Worm (Caenorhabditis elegans) whole organism, L4 larva: ENCODE data around the gene srw-16.

Source experiments
- D1046.2 ChIP-seq: fragments of 200-800 bp; sonication (Bioruptor generic); IDR thresholded peaks from 2 replicates; pipeline ENCODE4 v1.3.6; 2022; ENCODE audit warnings: missing genetic modification characterization, missing compliant biosample characterization
- F37D6.2 ChIP-seq: sonication (generic microtip); optimal IDR thresholded peaks from 2 replicates; lab custom pipeline; 2016; ENCODE audit warnings: mild to moderate bottlenecking, missing genetic modification characterization, missing compliant biosample characterization
- F44E2.7 ChIP-seq: fragments of 200-800 bp; sonication (Bioruptor generic); IDR thresholded peaks from 2 replicates; pipeline ENCODE4 v2.1.2; 2022; ENCODE audit warnings: missing genetic modification characterization, missing compliant biosample characterization
- F49E8.2 ChIP-seq: sonication (generic microtip); optimal IDR thresholded peaks from 2 replicates; lab custom pipeline; 2016; ENCODE audit warnings: missing compliant biosample characterization, mild to moderate bottlenecking, missing genetic modification characterization, borderline replicate concordance
- Y48G9A.11 ChIP-seq: fragments of 200-800 bp; sonication (Bioruptor generic); IDR thresholded peaks from 2 replicates; pipeline ENCODE4 v1.3.6; 2022; ENCODE audit warnings: missing genetic modification reagents, missing genetic modification characterization, missing compliant biosample characterization
- Y75B8A.6 ChIP-seq: fragments of 200-800 bp; sonication (Bioruptor generic); IDR thresholded peaks from 2 replicates; pipeline ENCODE4 v1.3.6; 2022; ENCODE audit warnings: missing genetic modification reagents, missing genetic modification characterization, missing compliant biosample characterization
- ZK337.2 ChIP-seq: fragments of 200-800 bp; sonication (Bioruptor generic); IDR thresholded peaks from 2 replicates; pipeline ENCODE4 v1.3.6; 2022; ENCODE audit warnings: missing genetic modification reagents, missing genetic modification characterization, missing compliant biosample characterization
- aha-1 ChIP-seq: fragments of 150-350 bp; peaks from one replicate; lab custom pipeline; 2014; ENCODE audit warnings: missing biosample characterization, missing genetic modification characterization
- aly-2 ChIP-seq: sonication (generic microtip); optimal IDR thresholded peaks from 2 replicates; lab custom pipeline; 2018; ENCODE audit warnings: missing biosample characterization, missing genetic modification characterization
- arid-1 ChIP-seq: fragments of 200-800 bp; sonication (Bioruptor generic); conservative IDR thresholded peaks from 2 replicates; pipeline ENCODE4 v1.3.6; 2022; ENCODE audit warnings: missing genetic modification reagents, missing genetic modification characterization, missing compliant biosample characterization
- ceh-44 ChIP-seq: fragments of 200-800 bp; sonication (Bioruptor generic); IDR thresholded peaks from 2 replicates; pipeline ENCODE4 v1.3.6; 2022; ENCODE audit warnings: missing genetic modification reagents, missing genetic modification characterization, missing compliant biosample characterization
- ceh-62 ChIP-seq: sonication (generic microtip); optimal IDR thresholded peaks from 2 replicates; lab custom pipeline; 2017; ENCODE audit warnings: missing biosample characterization, missing genetic modification characterization
- daf-16 ChIP-seq, 3 experiments: sonication (generic microtip); optimal IDR thresholded peaks; 2 replicates each; lab custom pipeline; 2016 to 2017; ENCODE audit warnings: missing genetic modification characterization in 3 of 3, missing genetic modification reagents in 3 of 3, mild to moderate bottlenecking in 2 of 3, missing compliant biosample characterization in 2 of 3, missing biosample characterization in 1 of 3, moderate library complexity in 1 of 3
- dmd-6 ChIP-seq: fragments of 200-800 bp; sonication (Bioruptor generic); IDR thresholded peaks from 2 replicates; pipeline ENCODE4 v1.3.6; 2022; ENCODE audit warnings: missing genetic modification reagents, missing genetic modification characterization, missing compliant biosample characterization
- egl-27 ChIP-seq: sonication (generic microtip); optimal IDR thresholded peaks from 3 replicates; lab custom pipeline; 2017; ENCODE audit warnings: missing biosample characterization, missing genetic modification reagents, missing genetic modification characterization
- fkh-10 ChIP-seq: fragments of 150-350 bp; optimal IDR thresholded peaks from 2 replicates; lab custom pipeline; 2014; ENCODE audit warnings: missing biosample characterization, missing genetic modification reagents, missing genetic modification characterization
- fos-1 ChIP-seq: fragments of 150-350 bp; optimal IDR thresholded peaks from 2 replicates; lab custom pipeline; 2014; ENCODE audit warnings: missing biosample characterization, missing genetic modification characterization
- hif-1 ChIP-seq, 2 experiments: sonication (generic microtip); optimal IDR thresholded peaks; 2 replicates each; lab custom pipeline; 2016 to 2017; ENCODE audit warnings: missing compliant biosample characterization in 2 of 2, missing genetic modification characterization in 2 of 2, missing genetic modification reagents in 2 of 2, missing genotype in 2 of 2, mild to moderate bottlenecking in 1 of 2
- hlh-30 ChIP-seq: sonication (generic microtip); optimal IDR thresholded peaks from 2 replicates; lab custom pipeline; 2017; ENCODE audit warnings: antibody characterized with exemption, mild to moderate bottlenecking, missing genetic modification characterization, missing compliant biosample characterization; ENCODE audit not compliant: insufficient read depth
- hmg-1.1 ChIP-seq: fragments of 200-800 bp; sonication (Bioruptor generic); IDR thresholded peaks from 2 replicates; pipeline ENCODE4 v1.3.6; 2022; ENCODE audit warnings: missing genetic modification reagents, missing genetic modification characterization, missing compliant biosample characterization
- jun-1 ChIP-seq: fragments of 150-350 bp; optimal IDR thresholded peaks from 2 replicates; lab custom pipeline; 2014; ENCODE audit warnings: missing biosample characterization, missing genetic modification reagents, missing genetic modification characterization
- lin-39 ChIP-seq: fragments of 150-350 bp; optimal IDR thresholded peaks from 2 replicates; lab custom pipeline; 2014; ENCODE audit warnings: missing biosample characterization, missing genetic modification reagents, missing genetic modification characterization
- madf-5 ChIP-seq, 2 experiments: fragments of 200-800 bp; sonication (Bioruptor generic); IDR thresholded peaks; 2 replicates each; pipeline ENCODE4 v1.3.6; 2022; ENCODE audit warnings: missing compliant biosample characterization in 2 of 2, missing genetic modification characterization in 2 of 2
- madf-9 ChIP-seq: fragments of 200-800 bp; sonication (Bioruptor generic); conservative IDR thresholded peaks from 2 replicates; pipeline ENCODE4 v1.3.6; 2022; ENCODE audit warnings: missing genetic modification reagents, missing genetic modification characterization, missing compliant biosample characterization
- mxl-3 ChIP-seq: fragments of 200-800 bp; sonication (Bioruptor generic); optimal IDR thresholded peaks from 2 replicates; lab custom pipeline; 2018; ENCODE audit warnings: mild to moderate bottlenecking, missing genetic modification characterization, missing compliant biosample characterization
- nhr-11 ChIP-seq: fragments of 150-350 bp; optimal IDR thresholded peaks from 2 replicates; lab custom pipeline; 2014; ENCODE audit warnings: missing biosample characterization, missing genetic modification characterization
- nhr-41 ChIP-seq: fragments of 200-800 bp; sonication (Bioruptor generic); IDR thresholded peaks from 2 replicates; pipeline ENCODE4 v1.3.6; 2022; ENCODE audit warnings: missing genetic modification reagents, missing genetic modification characterization, missing compliant biosample characterization
- nhr-42 ChIP-seq: fragments of 200-800 bp; sonication (Bioruptor generic); IDR thresholded peaks from 2 replicates; pipeline ENCODE4 v1.3.6; 2022; ENCODE audit warnings: missing genetic modification characterization, missing compliant biosample characterization
- nhr-76 ChIP-seq: fragments of 150-350 bp; optimal IDR thresholded peaks from 2 replicates; lab custom pipeline; 2014; ENCODE audit warnings: missing biosample characterization, missing genetic modification characterization
- pha-4 ChIP-seq, 2 experiments: fragments of 150-350 bp in 1 of 2; fragments of 200-800 bp in 1 of 2; sonication (Bioruptor generic) in 1 of 2; IDR thresholded peaks in 1 of 2; optimal IDR thresholded peaks in 1 of 2; 2 replicates each; pipeline versions ENCODE4 v1.3.6 to Lab custom; 2014 to 2022; ENCODE audit warnings: missing genetic modification characterization in 2 of 2, missing genetic modification reagents in 2 of 2, missing biosample characterization in 1 of 2, missing compliant biosample characterization in 1 of 2
- php-3 ChIP-seq: fragments of 200-800 bp; sonication (Bioruptor generic); IDR thresholded peaks from 2 replicates; pipeline ENCODE4 v1.3.6; 2022; ENCODE audit warnings: missing genetic modification reagents, missing genetic modification characterization, missing compliant biosample characterization
- skn-1 ChIP-seq: fragments of 150-350 bp; optimal IDR thresholded peaks from 2 replicates; lab custom pipeline; 2014; ENCODE audit warnings: missing biosample characterization, missing genetic modification characterization
- snpc-1.2 ChIP-seq: fragments of 200-800 bp; sonication (Bioruptor generic); IDR thresholded peaks from 2 replicates; pipeline ENCODE4 v1.3.6; 2022; ENCODE audit warnings: missing genetic modification reagents, missing genetic modification characterization, missing compliant biosample characterization
- snpc-4 ChIP-seq: fragments of 150-350 bp; optimal IDR thresholded peaks from 2 replicates; lab custom pipeline; 2014; ENCODE audit warnings: missing biosample characterization, missing genetic modification characterization
- unc-39 ChIP-seq: sonication (generic microtip); optimal IDR thresholded peaks from 2 replicates; lab custom pipeline; 2017; ENCODE audit warnings: missing biosample characterization, missing genetic modification characterization

srw-16 gene

DNA sequence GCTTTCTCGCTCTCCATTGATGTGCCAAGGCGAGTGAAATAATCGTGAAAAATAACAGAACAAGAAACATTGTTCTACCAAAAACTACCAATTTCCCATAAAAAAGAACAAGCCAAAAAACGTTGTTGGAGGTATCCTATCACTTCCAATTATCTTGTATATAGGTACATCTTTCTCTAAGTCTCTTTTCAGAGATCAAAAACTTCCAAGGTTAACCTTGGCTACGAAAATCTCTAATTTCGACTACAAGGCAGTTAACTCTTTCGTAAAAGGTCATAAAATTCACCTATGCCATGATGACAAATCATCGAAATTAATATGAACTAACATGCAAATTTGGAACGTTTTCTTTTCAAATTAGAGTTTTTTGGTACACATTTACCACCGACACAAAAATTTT is 13.2 kb upstream of the srw-16 start, which contains the start of gene cyp-34A1:
Gene cyp-34A1 (minus strand): TSS at position 101 of the 400 bp plus-strand sequence.
- TF ChIP-seq skn-1 (tag; lab: Kevin White, UChicago): no peak
- TF ChIP-seq ceh-44: no peak
- no peak for TF ChIP-seq D1046.2 (GFP tag; lab: Robert Waterston, UW)
- no peak for TF ChIP-seq jun-1 (tag; lab: Kevin White, UChicago)
- no peak for TF ChIP-seq mxl-3 (GFP tag; lab: Kevin White, UChicago)
- no peak for TF ChIP-seq snpc-4 (tag; lab: Kevin White, UChicago)
- no peak for TF ChIP-seq nhr-41 (GFP tag; lab: Robert Waterston, UW)
- no peak for TF ChIP-seq F37D6.2
- TF ChIP-seq arid-1 (GFP tag; lab: Robert Waterston, UW): no peak

DNA sequence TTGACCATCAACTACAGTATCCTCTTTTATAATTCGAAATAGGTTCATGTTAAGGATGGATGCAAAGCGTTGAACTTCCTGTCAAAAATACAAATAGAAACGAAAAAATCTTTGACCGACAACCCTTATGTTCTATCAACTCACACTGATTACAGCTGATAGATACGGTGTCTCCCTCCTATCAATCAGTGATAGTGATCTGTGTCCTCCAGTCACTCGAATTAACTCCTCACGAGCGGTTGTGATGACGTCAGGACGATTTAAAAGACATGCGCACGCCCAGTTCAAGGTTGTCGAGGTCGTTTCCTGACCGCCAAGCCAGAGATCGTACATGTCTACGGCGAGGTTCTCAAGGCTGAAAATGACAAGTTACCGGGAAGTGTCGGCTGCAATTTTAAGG is 11.3 kb upstream of the srw-16 start:
- no peak for TF ChIP-seq unc-39 (tag; lab: Kevin White, UChicago)
- TF ChIP-seq dmd-6: peak; percentile 96

ce11 chrV:15281279-15281949 is 6.8 kb upstream of the srw-16 start, which contains the start of the genes srw-19 and srx-51:
srw-19 (minus strand) TSS chrV:15281379.
srx-51 (plus strand) TSS chrV:15281899.
- TF ChIP-seq egl-27 (tag; lab: Kevin White, UChicago) (no peak), madf-9 (GFP tag; lab: Robert Waterston, UW) (no peak), hif-1 (tag; optimal IDR thresholded peaks at IDR 0.05; lab: Kevin White, UChicago) (no peak), fkh-10 (GFP tag; lab: Kevin White, UChicago) (no peak), Y48G9A.11 (GFP tag; lab: Robert Waterston, UW) (no peak), nhr-42 (GFP tag; lab: Robert Waterston, UW) (no peak), snpc-1.2 (GFP tag; lab: Robert Waterston, UW) (no peak), ceh-44 (no peak), F44E2.7 (no peak), mxl-3 (GFP tag; lab: Kevin White, UChicago) (no peak), ceh-62 (tag; lab: Kevin White, UChicago) (no peak), jun-1 (tag; lab: Kevin White, UChicago) (no peak)

DNA sequence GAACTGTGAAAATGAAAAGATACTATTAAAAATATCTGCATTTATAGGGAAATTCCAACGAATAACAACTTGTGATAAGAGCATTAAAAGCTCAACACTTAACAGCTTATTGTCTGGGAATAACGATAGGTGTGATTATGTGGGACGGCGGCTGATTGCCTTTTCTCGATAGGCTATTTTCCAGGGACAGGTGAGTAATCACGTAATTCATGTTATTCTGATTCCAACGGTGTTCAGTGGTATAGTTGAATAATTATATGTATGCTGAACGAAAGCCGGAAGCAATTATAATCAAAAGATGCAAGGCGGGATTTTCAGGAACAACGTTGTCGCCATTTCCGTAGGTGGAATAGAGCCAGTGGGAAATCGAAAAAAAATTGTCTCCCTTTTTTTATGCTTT is 2.3 kb upstream of the srw-16 start, which contains the start of gene srw-17:
Gene srw-17 (minus strand): TSS at position 101 of the 400 bp plus-strand sequence.
- TF ChIP-seq lin-39 (tag; lab: Kevin White, UChicago): no peak
- peak; percentile 19 for TF ChIP-seq nhr-11
- no peak for TF ChIP-seq madf-5 (GFP tag; IDR thresholded peaks at IDR 0.05; lab: Robert Waterston, UW)
- no peak for TF ChIP-seq hlh-30
- no peak for TF ChIP-seq Y75B8A.6 (GFP tag; lab: Robert Waterston, UW)
- no peak for TF ChIP-seq aly-2 (tag; lab: Kevin White, UChicago)
- no peak for TF ChIP-seq daf-16 (GFP tag; optimal IDR thresholded peaks at IDR 0.05; lab: Kevin White, UChicago)
- no peak for TF ChIP-seq daf-16 (tag; optimal IDR thresholded peaks at IDR 0.05; lab: Kevin White, UChicago)
- no peak for TF ChIP-seq ZK337.2 (GFP tag; lab: Robert Waterston, UW)
- TF ChIP-seq pha-4 (GFP tag; IDR thresholded peaks at IDR 0.05; lab: Robert Waterston, UW): no peak
- TF ChIP-seq pha-4 (tag; optimal IDR thresholded peaks at IDR 0.05; lab: Kevin White, UChicago): no peak
- TF ChIP-seq, all 104 proteins: peak for 1

DNA sequence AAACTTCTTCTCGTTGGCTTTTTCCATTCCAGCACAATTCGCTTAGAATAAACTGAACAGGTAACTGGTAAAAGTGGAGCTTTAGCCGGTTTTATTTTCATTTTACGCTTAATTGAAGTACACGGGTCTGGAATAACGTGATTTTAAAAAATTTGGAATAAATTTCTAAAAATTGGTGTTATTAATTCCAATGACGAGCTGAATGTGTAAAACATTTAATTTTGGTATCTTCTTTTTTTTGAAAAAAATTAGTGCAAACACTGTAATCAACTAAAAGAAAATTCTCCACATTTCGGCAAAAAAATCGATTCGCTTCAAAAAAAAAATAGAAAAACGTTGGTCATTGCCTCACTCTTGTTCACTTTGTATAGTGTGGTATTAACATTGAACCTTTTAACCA is 2.4 kb downstream of the srw-16 start, which contains the start of gene T10H4.4:
Gene T10H4.4 (minus strand): TSS at position 101 of the 400 bp plus-strand sequence.
- TF ChIP-seq aha-1 (tag; lab: Kevin White, UChicago) (peak; percentile 65), fos-1 (tag; lab: Kevin White, UChicago) (no peak), hmg-1.1 (GFP tag; lab: Robert Waterston, UW) (no peak), F49E8.2 (tag; lab: Kevin White, UChicago) (no peak), nhr-76 (tag; lab: Kevin White, UChicago) (no peak), php-3 (no peak)
